Worm (Caenorhabditis elegans) whole organism, late embryonic: ENCODE data around the gene srz-48.

Experiments used
- C38D4.7 ChIP-seq: fragments of 200-800 bp; sonication (Bioruptor generic); optimal IDR thresholded peaks from 2 replicates; lab custom pipeline; 2018; ENCODE audit warnings: mild to moderate bottlenecking, missing genetic modification characterization, moderate library complexity, missing compliant biosample characterization
- ama-1 ChIP-seq: fragments of 150-350 bp; optimal IDR thresholded peaks from 2 replicates; lab custom pipeline; 2014
- ceh-6 ChIP-seq: fragments of 200-800 bp; sonication (Bioruptor generic); optimal IDR thresholded peaks from 2 replicates; lab custom pipeline; 2018; ENCODE audit warnings: mild to moderate bottlenecking, missing genetic modification characterization, missing compliant biosample characterization
- ceh-9 ChIP-seq: sonication (generic microtip); optimal IDR thresholded peaks from 2 replicates; lab custom pipeline; 2016; ENCODE audit warnings: mild to moderate bottlenecking, missing genetic modification characterization, inconsistent platforms, missing compliant biosample characterization
- fkh-10 ChIP-seq: fragments of 150-350 bp; optimal IDR thresholded peaks from 2 replicates; lab custom pipeline; 2014; ENCODE audit warnings: missing biosample characterization, missing genetic modification reagents, missing genetic modification characterization
- gmeb-2 ChIP-seq: sonication (generic microtip); optimal IDR thresholded peaks from 2 replicates; lab custom pipeline; 2016; ENCODE audit warnings: missing genetic modification characterization, inconsistent platforms, missing compliant biosample characterization
- hlh-13 ChIP-seq: fragments of 200-800 bp; sonication (Bioruptor generic); optimal IDR thresholded peaks from 2 replicates; lab custom pipeline; 2018; ENCODE audit warnings: mild to moderate bottlenecking, missing genetic modification characterization, missing compliant biosample characterization
- hlh-6 ChIP-seq: sonication (generic microtip); optimal IDR thresholded peaks from 2 replicates; lab custom pipeline; 2016; ENCODE audit warnings: missing genotype, missing genetic modification characterization, missing compliant biosample characterization
- mec-3 ChIP-seq: sonication (generic microtip); optimal IDR thresholded peaks from 2 replicates; lab custom pipeline; 2016; ENCODE audit warnings: borderline replicate concordance, missing genetic modification characterization, missing compliant biosample characterization
- nhr-11 ChIP-seq: fragments of 150-350 bp; optimal IDR thresholded peaks from 2 replicates; lab custom pipeline; 2014; ENCODE audit warnings: missing biosample characterization, missing genetic modification characterization
- npax-4 ChIP-seq: sonication (generic microtip); optimal IDR thresholded peaks from 2 replicates; lab custom pipeline; 2016; ENCODE audit warnings: missing genetic modification characterization, missing compliant biosample characterization
- sox-2 ChIP-seq: fragments of 200-800 bp; sonication (Bioruptor generic); IDR thresholded peaks from 2 replicates; pipeline ENCODE4 v1.3.6; 2022; ENCODE audit warnings: missing genetic modification reagents, missing genetic modification characterization, missing compliant biosample characterization
- syd-9 ChIP-seq: sonication (generic microtip); optimal IDR thresholded peaks from 2 replicates; lab custom pipeline; 2016; ENCODE audit warnings: mild to moderate bottlenecking, missing genetic modification characterization, moderate library complexity, missing compliant biosample characterization
- ztf-16 ChIP-seq: sonication (generic microtip); optimal IDR thresholded peaks from 2 replicates; lab custom pipeline; 2017; ENCODE audit warnings: missing genetic modification characterization, missing compliant biosample characterization

- no peak for TF ChIP-seq nhr-11 (tag; lab: Kevin White, UChicago)
- TF ChIP-seq hlh-13: no peak
- TF ChIP-seq ztf-16 (tag; lab: Kevin White, UChicago): no peak
- TF ChIP-seq ceh-9: no peak
- TF ChIP-seq syd-9 (tag; lab: Kevin White, UChicago): no peak
- TF ChIP-seq npax-4 (tag; lab: Kevin White, UChicago): no peak
- TF ChIP-seq fkh-10: no peak
- TF ChIP-seq ceh-6 (GFP tag; lab: Kevin White, UChicago): no peak
- no peak for TF ChIP-seq hlh-6 (tag; lab: Kevin White, UChicago)
- TF ChIP-seq sox-2 (GFP tag; lab: Robert Waterston, UW): no peak
- TF ChIP-seq gmeb-2 (tag; lab: Kevin White, UChicago): no peak
- no peak for TF ChIP-seq C38D4.7
- TF ChIP-seq ama-1 (lab: Kevin White, UChicago): no peak
- no peak for TF ChIP-seq mec-3
These were observed 1.9 kb downstream of the srz-48 start, which contains the start of gene str-200 for ce11 chrV:17458069-17458468.
